Fruit fly (Drosophila melanogaster) whole organism, embryonic: ENCODE results near the gene GatB.
A peak's percentile ranks its signal among the peaks of the same experiment; 100 is the strongest.

Experiments used
- CG31441 ChIP-seq: fragments of 200-800 bp; sonication (Bioruptor generic); IDR thresholded peaks from 2 replicates; pipeline ENCODE4 v1.3.6; 2022; ENCODE audit warnings: missing biosample characterization, missing genetic modification characterization
- chm ChIP-seq: fragments of 200-800 bp; sonication (Bioruptor generic); IDR thresholded peaks from 2 replicates; pipeline ENCODE4 v1.3.6; 2022; ENCODE audit warnings: missing biosample characterization, missing genetic modification characterization

DNA sequence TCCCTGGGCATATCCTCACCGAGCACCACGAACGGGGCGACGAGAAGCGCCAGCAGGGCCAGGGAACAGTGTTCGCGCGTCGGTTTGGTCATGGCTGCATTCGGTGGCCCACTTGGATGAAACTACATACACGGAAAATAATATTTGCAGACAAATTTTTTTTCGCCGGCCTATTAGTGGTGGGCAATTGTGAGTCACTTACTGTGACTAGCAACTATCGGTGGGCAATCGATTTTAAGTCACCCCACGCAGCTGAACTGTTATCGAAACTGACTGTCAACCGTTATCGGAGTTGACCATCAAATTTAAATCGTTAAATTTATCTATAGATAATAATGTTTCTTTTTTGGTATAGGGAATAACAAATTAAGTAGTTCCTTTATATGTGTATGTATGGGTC is 39.3 kb upstream of the GatB start, which contains the start of gene CG5510:
- TF ChIP-seq CG31441: peak; percentile 91
- peak; percentile 46; the same call in 1 of the 2 replicates for TF ChIP-seq chm
